Worm (Caenorhabditis elegans) whole organism, L4 larva: ENCODE data around the gene evl-14.

Experiments used
- F44E2.7 ChIP-seq: fragments of 200-800 bp; sonication (Bioruptor generic); IDR thresholded peaks from 2 replicates; pipeline ENCODE4 v2.1.2; 2022; ENCODE audit warnings: missing genetic modification characterization, missing compliant biosample characterization
- F49E8.2 ChIP-seq: sonication (generic microtip); optimal IDR thresholded peaks from 2 replicates; lab custom pipeline; 2016; ENCODE audit warnings: missing compliant biosample characterization, mild to moderate bottlenecking, missing genetic modification characterization, borderline replicate concordance
- T26A8.4 ChIP-seq: fragments of 200-800 bp; sonication (Bioruptor generic); IDR thresholded peaks from 2 replicates; pipeline ENCODE4 v1.3.6; 2022; ENCODE audit warnings: missing genetic modification characterization, missing compliant biosample characterization
- Y5F2A.4 ChIP-seq: fragments of 200-800 bp; sonication (Bioruptor generic); optimal IDR thresholded peaks from 2 replicates; lab custom pipeline; 2018; ENCODE audit warnings: mild to moderate bottlenecking, missing genetic modification characterization, missing compliant biosample characterization
- ZK337.2 ChIP-seq: fragments of 200-800 bp; sonication (Bioruptor generic); IDR thresholded peaks from 2 replicates; pipeline ENCODE4 v1.3.6; 2022; ENCODE audit warnings: missing genetic modification reagents, missing genetic modification characterization, missing compliant biosample characterization
- aly-2 ChIP-seq: sonication (generic microtip); optimal IDR thresholded peaks from 2 replicates; lab custom pipeline; 2018; ENCODE audit warnings: missing biosample characterization, missing genetic modification characterization
- arid-1 ChIP-seq: fragments of 200-800 bp; sonication (Bioruptor generic); conservative IDR thresholded peaks from 2 replicates; pipeline ENCODE4 v1.3.6; 2022; ENCODE audit warnings: missing genetic modification reagents, missing genetic modification characterization, missing compliant biosample characterization
- attf-4 ChIP-seq: sonication (generic microtip); optimal IDR thresholded peaks from 3 replicates; lab custom pipeline; 2017; ENCODE audit warnings: missing biosample characterization, missing genetic modification characterization
- ceh-20 ChIP-seq: fragments of 200-800 bp; sonication (Bioruptor generic); IDR thresholded peaks from 2 replicates; pipeline ENCODE4 v1.3.6; 2022; ENCODE audit warnings: missing genetic modification reagents, missing genetic modification characterization, missing compliant biosample characterization
- ceh-32 ChIP-seq: sonication (generic microtip); optimal IDR thresholded peaks from 2 replicates; lab custom pipeline; 2016; ENCODE audit warnings: mild to moderate bottlenecking, missing genetic modification characterization, missing compliant biosample characterization; ENCODE audit not compliant: poor library complexity
- dmd-9 ChIP-seq: fragments of 200-800 bp; sonication (Bioruptor generic); IDR thresholded peaks from 2 replicates; pipeline ENCODE4 v1.3.6; 2022; ENCODE audit warnings: missing genetic modification reagents, missing genetic modification characterization, missing compliant biosample characterization
- dpl-1 ChIP-seq: fragments of 150-350 bp; optimal IDR thresholded peaks from 2 replicates; lab custom pipeline; 2014; ENCODE audit warnings: missing biosample characterization, missing genetic modification reagents, missing genetic modification characterization
- egl-43 ChIP-seq: fragments of 200-800 bp; sonication (Bioruptor generic); IDR thresholded peaks from 2 replicates; pipeline ENCODE4 v1.3.6; 2022; ENCODE audit warnings: missing genetic modification reagents, missing genetic modification characterization, missing compliant biosample characterization
- fkh-10 ChIP-seq: fragments of 150-350 bp; optimal IDR thresholded peaks from 2 replicates; lab custom pipeline; 2014; ENCODE audit warnings: missing biosample characterization, missing genetic modification reagents, missing genetic modification characterization
- fos-1 ChIP-seq: fragments of 150-350 bp; optimal IDR thresholded peaks from 2 replicates; lab custom pipeline; 2014; ENCODE audit warnings: missing biosample characterization, missing genetic modification characterization
- gei-8 ChIP-seq: fragments of 200-800 bp; sonication (Bioruptor generic); optimal IDR thresholded peaks from 2 replicates; lab custom pipeline; 2018; ENCODE audit warnings: mild to moderate bottlenecking, missing genetic modification characterization, missing compliant biosample characterization
- hif-1 ChIP-seq, 2 experiments: sonication (generic microtip); optimal IDR thresholded peaks; 2 replicates each; lab custom pipeline; 2016 to 2017; ENCODE audit warnings: missing compliant biosample characterization in 2 of 2, missing genetic modification characterization in 2 of 2, missing genetic modification reagents in 2 of 2, missing genotype in 2 of 2, mild to moderate bottlenecking in 1 of 2
- hlh-11 ChIP-seq: fragments of 200-800 bp; sonication (Bioruptor generic); optimal IDR thresholded peaks from 2 replicates; lab custom pipeline; 2018; ENCODE audit warnings: mild to moderate bottlenecking, missing genetic modification characterization, missing compliant biosample characterization
- jun-1 ChIP-seq: fragments of 150-350 bp; optimal IDR thresholded peaks from 2 replicates; lab custom pipeline; 2014; ENCODE audit warnings: missing biosample characterization, missing genetic modification reagents, missing genetic modification characterization
- lin-15B ChIP-seq: fragments of 150-350 bp; sonication (generic microtip); optimal IDR thresholded peaks from 3 replicates; lab custom pipeline; 2014; ENCODE audit warnings: missing biosample characterization, missing genetic modification characterization
- lin-38 ChIP-seq: fragments of 200-800 bp; sonication (Bioruptor generic); IDR thresholded peaks from 2 replicates; pipeline ENCODE4 v1.3.6; 2022; ENCODE audit warnings: missing genetic modification reagents, missing genetic modification characterization, missing compliant biosample characterization
- lir-3 ChIP-seq: sonication (generic microtip); optimal IDR thresholded peaks from 2 replicates; lab custom pipeline; 2016; ENCODE audit warnings: mild to moderate bottlenecking, missing genetic modification characterization, missing compliant biosample characterization
- lsy-2 ChIP-seq, 2 experiments: fragments of 150-350 bp in 1 of 2; sonication (generic microtip) in 1 of 2; optimal IDR thresholded peaks; 2 replicates each; lab custom pipeline; 2014 to 2017; ENCODE audit warnings: missing biosample characterization in 2 of 2, missing genetic modification characterization in 2 of 2
- mdt-29 ChIP-seq: fragments of 200-800 bp; sonication (Bioruptor generic); IDR thresholded peaks from 2 replicates; pipeline ENCODE4 v1.3.6; 2022; ENCODE audit warnings: missing genetic modification reagents, missing genetic modification characterization, missing compliant biosample characterization
- mes-2 ChIP-seq: sonication (generic microtip); optimal IDR thresholded peaks from 2 replicates; lab custom pipeline; 2016; ENCODE audit warnings: missing genotype, mild to moderate bottlenecking, missing genetic modification characterization, missing compliant biosample characterization; ENCODE audit not compliant: poor library complexity, severe bottlenecking
- mxl-2 ChIP-seq: fragments of 200-800 bp; sonication (Bioruptor generic); conservative IDR thresholded peaks from 2 replicates; pipeline ENCODE4 v1.3.6; 2022; ENCODE audit warnings: missing genetic modification reagents, missing genetic modification characterization, missing compliant biosample characterization
- mxl-3 ChIP-seq: fragments of 200-800 bp; sonication (Bioruptor generic); optimal IDR thresholded peaks from 2 replicates; lab custom pipeline; 2018; ENCODE audit warnings: mild to moderate bottlenecking, missing genetic modification characterization, missing compliant biosample characterization
- nhr-102 ChIP-seq: sonication (generic microtip); optimal IDR thresholded peaks from 2 replicates; lab custom pipeline; 2016; ENCODE audit warnings: mild to moderate bottlenecking, missing genetic modification characterization, moderate library complexity, missing compliant biosample characterization
- nhr-11 ChIP-seq: fragments of 150-350 bp; optimal IDR thresholded peaks from 2 replicates; lab custom pipeline; 2014; ENCODE audit warnings: missing biosample characterization, missing genetic modification characterization
- nhr-25 ChIP-seq: sonication (generic microtip); optimal IDR thresholded peaks from 2 replicates; lab custom pipeline; 2017; ENCODE audit warnings: missing genetic modification characterization, mild to moderate bottlenecking, missing compliant biosample characterization, antibody characterized with exemption, moderate library complexity, borderline replicate concordance; ENCODE audit not compliant: insufficient read depth
- nhr-28 ChIP-seq: fragments of 150-350 bp; optimal IDR thresholded peaks from 2 replicates; lab custom pipeline; 2014; ENCODE audit warnings: missing biosample characterization, missing genetic modification characterization
- nhr-6 ChIP-seq: fragments of 150-350 bp; optimal IDR thresholded peaks from 2 replicates; lab custom pipeline; 2014; ENCODE audit warnings: missing biosample characterization, missing genetic modification characterization
- pha-4 ChIP-seq, 2 experiments: fragments of 150-350 bp in 1 of 2; fragments of 200-800 bp in 1 of 2; sonication (Bioruptor generic) in 1 of 2; IDR thresholded peaks in 1 of 2; optimal IDR thresholded peaks in 1 of 2; 2 replicates each; pipeline versions ENCODE4 v1.3.6 to Lab custom; 2014 to 2022; ENCODE audit warnings: missing genetic modification characterization in 2 of 2, missing genetic modification reagents in 2 of 2, missing biosample characterization in 1 of 2, missing compliant biosample characterization in 1 of 2
- rbr-2 ChIP-seq: sonication (generic microtip); optimal IDR thresholded peaks from 2 replicates; lab custom pipeline; 2016; ENCODE audit warnings: missing genotype, missing genetic modification characterization, missing compliant biosample characterization
- saeg-2 ChIP-seq: fragments of 200-800 bp; sonication (Bioruptor generic); IDR thresholded peaks from 2 replicates; pipeline ENCODE4 v1.3.6; 2022; ENCODE audit warnings: missing genetic modification reagents, missing genetic modification characterization, missing compliant biosample characterization
- set-16 ChIP-seq: fragments of 200-800 bp; sonication (Bioruptor generic); IDR thresholded peaks from 2 replicates; pipeline ENCODE4 v1.3.6; 2022; ENCODE audit warnings: missing genetic modification reagents, missing genetic modification characterization, missing compliant biosample characterization
- spr-3 ChIP-seq: fragments of 200-800 bp; sonication (Bioruptor generic); optimal IDR thresholded peaks from 2 replicates; lab custom pipeline; 2018; ENCODE audit warnings: mild to moderate bottlenecking, missing genetic modification characterization, missing compliant biosample characterization
- tra-1 ChIP-seq: fragments of 200-800 bp; sonication (Bioruptor generic); IDR thresholded peaks from 2 replicates; pipeline ENCODE4 v1.3.6; 2022; ENCODE audit warnings: missing genetic modification reagents, missing genetic modification characterization, missing compliant biosample characterization
- unc-130 ChIP-seq: sonication (generic microtip); optimal IDR thresholded peaks from 2 replicates; lab custom pipeline; 2016; ENCODE audit warnings: missing genetic modification reagents, missing genetic modification characterization, missing compliant biosample characterization
- unc-62 ChIP-seq, 3 experiments: fragments of 150-350 bp in 1 of 3; sonication (generic microtip); optimal IDR thresholded peaks in 2 of 3; peaks in 1 of 3; 1 replicate in 1 of 3; 2 replicates in 2 of 3; lab custom pipeline; 2014 to 2017; ENCODE audit warnings: missing biosample characterization in 3 of 3, missing genetic modification characterization in 3 of 3, missing genetic modification reagents in 3 of 3, missing genotype in 1 of 3
- zag-1 ChIP-seq: fragments of 150-350 bp; optimal IDR thresholded peaks from 2 replicates; lab custom pipeline; 2014; ENCODE audit warnings: missing biosample characterization, missing genetic modification characterization
- zfp-3 ChIP-seq: fragments of 200-800 bp; sonication (Bioruptor generic); conservative IDR thresholded peaks from 2 replicates; pipeline ENCODE4 v1.3.6; 2022; ENCODE audit warnings: missing genetic modification reagents, missing genetic modification characterization, missing compliant biosample characterization
- zip-11 ChIP-seq: fragments of 200-800 bp; sonication (Bioruptor generic); IDR thresholded peaks from 2 replicates; pipeline ENCODE4 v1.3.6; 2022; ENCODE audit warnings: missing genetic modification characterization, missing compliant biosample characterization
- ztf-7 ChIP-seq: fragments of 150-350 bp; optimal IDR thresholded peaks from 2 replicates; lab custom pipeline; 2014; ENCODE audit warnings: missing biosample characterization, missing genetic modification characterization

The evl-14 gene

ce11 chrIII:4356384-4356783 is 43.5 kb upstream of the evl-14 start, which contains the start of gene mnp-1:
TSS of gene mnp-1 (plus strand) at chrIII:4356594.
- peak; percentile 65 for TF ChIP-seq set-16 (GFP tag; lab: Robert Waterston, UW)
- TF ChIP-seq lir-3: no peak

- TF ChIP-seq nhr-6 (tag; lab: Kevin White, UChicago): no peak
- no peak for TF ChIP-seq saeg-2
- TF ChIP-seq zfp-3 (GFP tag; lab: Robert Waterston, UW): no peak
- no peak for TF ChIP-seq fkh-10
- TF ChIP-seq aly-2 (tag; lab: Kevin White, UChicago): no peak
- no peak for TF ChIP-seq Y5F2A.4 (GFP tag; lab: Kevin White, UChicago)
- no peak for TF ChIP-seq rbr-2 (tag; lab: Kevin White, UChicago)
- TF ChIP-seq egl-43 (GFP tag; lab: Robert Waterston, UW): no peak
- TF ChIP-seq jun-1 (tag; lab: Kevin White, UChicago): no peak
- TF ChIP-seq pha-4 (GFP tag; IDR thresholded peaks at IDR 0.05; lab: Robert Waterston, UW): no peak
- TF ChIP-seq pha-4 (tag; optimal IDR thresholded peaks at IDR 0.05; lab: Kevin White, UChicago): no peak
- no peak for TF ChIP-seq ceh-20
- TF ChIP-seq F44E2.7 (GFP tag; lab: Robert Waterston, UW): no peak
- no peak for TF ChIP-seq attf-4 (tag; lab: Kevin White, UChicago)
- no peak for TF ChIP-seq hif-1 (tag; optimal IDR thresholded peaks at IDR 0.05; lab: Kevin White, UChicago)
- no peak for TF ChIP-seq spr-3
Observed at ce11 chrIII:4349799-4350198, 36.9 kb upstream of the evl-14 start, which contains the start of gene B0285.6. TSS of gene B0285.6 (plus strand) at chrIII:4350099.

- TF ChIP-seq aly-2 (tag; lab: Kevin White, UChicago) (no peak), set-16 (GFP tag; lab: Robert Waterston, UW) (no peak), nhr-28 (tag; lab: Kevin White, UChicago) (no peak), T26A8.4 (GFP tag; lab: Robert Waterston, UW) (no peak), nhr-11 (no peak), gei-8 (GFP tag; lab: Kevin White, UChicago) (no peak), tra-1 (GFP tag; lab: Robert Waterston, UW) (no peak), hlh-11 (tag; lab: Kevin White, UChicago) (no peak)
- TF ChIP-seq, all 104 proteins: peak for 0
Observed at ce11 chrIII:4345034-4345433, 32.1 kb upstream of the evl-14 start, which contains the start of gene hse-5. TSS of gene hse-5 (plus strand) at chrIII:4345334.

ce11 chrIII:4343070-4343469 is 30.1 kb upstream of the evl-14 start, which contains the start of the genes B0285.3 and lcmt-1:
TSS of gene B0285.3 (minus strand) at chrIII:4343336.
TSS of gene lcmt-1 (plus strand) at chrIII:4343446.
- TF ChIP-seq ZK337.2 (GFP tag; lab: Robert Waterston, UW) (peak; percentile 60; the same call in 1 of the 2 replicates), F49E8.2 (tag; lab: Kevin White, UChicago) (no peak), lin-15B (tag; lab: Kevin White, UChicago) (no peak), mxl-2 (GFP tag; lab: Robert Waterston, UW) (no peak), unc-62 (GFP tag; optimal IDR thresholded peaks at IDR 0.05 in 1 of 2; lab: Kevin White, UChicago) (peak in 1 of 2 experiments; percentile 84), unc-62 (tag; optimal IDR thresholded peaks at IDR 0.05; lab: Kevin White, UChicago) (no peak), aly-2 (tag; lab: Kevin White, UChicago) (no peak), mdt-29 (no peak), fos-1 (tag; lab: Kevin White, UChicago) (no peak), zag-1 (tag; lab: Kevin White, UChicago) (no peak), spr-3 (no peak), ztf-7 (tag; lab: Kevin White, UChicago) (no peak), dmd-9 (GFP tag; lab: Robert Waterston, UW) (no peak), ceh-32 (no peak), zip-11 (GFP tag; lab: Robert Waterston, UW) (no peak), hif-1 (tag; optimal IDR thresholded peaks at IDR 0.05; lab: Kevin White, UChicago) (peak in 1 of 2 experiments; percentile 70), saeg-2 (no peak), mxl-3 (GFP tag; lab: Kevin White, UChicago) (no peak), nhr-102 (tag; lab: Kevin White, UChicago) (no peak), mes-2 (tag; lab: Kevin White, UChicago) (peak; percentile 94), lsy-2 (tag; optimal IDR thresholded peaks at IDR 0.05; lab: Kevin White, UChicago) (peak in 1 of 2 experiments; percentile 66), lin-38 (no peak), dpl-1 (GFP tag; lab: Kevin White, UChicago) (peak; percentile 55), unc-130 (GFP tag; lab: Kevin White, UChicago) (peak; percentile 72), nhr-25 (tag; lab: Kevin White, UChicago) (no peak), arid-1 (no peak)
